Fruit fly (Drosophila melanogaster) whole organism, pupa: Measurements from ENCODE around the gene aralar1.
A peak's percentile ranks its signal among the peaks of the same experiment; 100 is the strongest.

ENCODE experiments used
- CG10348 ChIP-seq: fragments of 200-800 bp; sonication (Bioruptor generic); IDR thresholded peaks from 2 replicates; pipeline ENCODE4 v1.3.6; 2022; ENCODE audit warnings: missing biosample characterization, missing genetic modification characterization
- CG12605 ChIP-seq: fragments of 200-800 bp; sonication (Bioruptor generic); IDR thresholded peaks from 2 replicates; pipeline ENCODE4 v1.3.6; 2022; ENCODE audit warnings: missing biosample characterization, missing genetic modification characterization
- CG13204 ChIP-seq: fragments of 200-800 bp; sonication (Bioruptor generic); optimal IDR thresholded peaks from 2 replicates; lab custom pipeline; 2018; ENCODE audit warnings: missing biosample characterization, mild to moderate bottlenecking, missing genetic modification characterization, moderate library complexity
- CG14655 ChIP-seq: fragments of 200-800 bp; sonication (Bioruptor generic); optimal IDR thresholded peaks from 3 replicates; lab custom pipeline; 2017; ENCODE audit warnings: mild to moderate bottlenecking, missing biosample characterization, missing genetic modification reagents, missing genetic modification characterization
- CG15710 ChIP-seq: fragments of 200-800 bp; sonication (Bioruptor generic); optimal IDR thresholded peaks from 2 replicates; lab custom pipeline; 2018; ENCODE audit warnings: missing biosample characterization, mild to moderate bottlenecking, missing genetic modification characterization, moderate library complexity
- CG17806 ChIP-seq: fragments of 200-800 bp; sonication (Bioruptor generic); optimal IDR thresholded peaks from 2 replicates; lab custom pipeline; 2018; ENCODE audit warnings: missing biosample characterization, mild to moderate bottlenecking, missing genetic modification characterization, moderate library complexity
- CG32121 ChIP-seq: fragments of 200-800 bp; sonication (Bioruptor generic); IDR thresholded peaks from 2 replicates; pipeline ENCODE4 v1.3.6; 2022; ENCODE audit warnings: missing biosample characterization, missing genetic modification characterization
- CG34367 ChIP-seq: fragments of 200-800 bp; sonication (Bioruptor generic); optimal IDR thresholded peaks from 2 replicates; lab custom pipeline; 2018; ENCODE audit warnings: missing biosample characterization, mild to moderate bottlenecking, missing genetic modification characterization
- CG4496 ChIP-seq: fragments of 200-800 bp; sonication (Bioruptor generic); IDR thresholded peaks from 3 replicates; pipeline ENCODE4 v1.3.6; 2022; ENCODE audit warnings: missing biosample characterization, missing genetic modification characterization
- CG8159 ChIP-seq: fragments of 200-800 bp; sonication (Bioruptor generic); optimal IDR thresholded peaks from 3 replicates; lab custom pipeline; 2018; ENCODE audit warnings: missing biosample characterization, mild to moderate bottlenecking, missing genetic modification characterization, moderate library complexity
- CG8301 ChIP-seq: fragments of 200-800 bp; sonication (Bioruptor generic); optimal IDR thresholded peaks from 2 replicates; lab custom pipeline; 2018; ENCODE audit warnings: missing biosample characterization, mild to moderate bottlenecking, missing genetic modification characterization
- CG9948 ChIP-seq: fragments of 200-800 bp; sonication (Bioruptor generic); optimal IDR thresholded peaks from 2 replicates; lab custom pipeline; 2018; ENCODE audit warnings: missing biosample characterization, mild to moderate bottlenecking, missing genetic modification characterization, moderate library complexity
- D1 ChIP-seq: fragments of 200-800 bp; sonication (Bioruptor generic); optimal IDR thresholded peaks from 2 replicates; lab custom pipeline; 2018; ENCODE audit warnings: missing biosample characterization, mild to moderate bottlenecking, missing genetic modification characterization, moderate library complexity
- EcR ChIP-seq: fragments of 200-800 bp; sonication (Bioruptor generic); optimal IDR thresholded peaks from 3 replicates; lab custom pipeline; 2019; ENCODE audit warnings: missing biosample characterization, missing genetic modification characterization, mild to moderate bottlenecking, moderate library complexity, missing genetic modification reagents
- Ets98B ChIP-seq: fragments of 200-800 bp; sonication (Bioruptor generic); IDR thresholded peaks from 2 replicates; pipeline ENCODE4 v1.3.6; 2022; ENCODE audit warnings: missing biosample characterization, missing genetic modification characterization
- Pif1A ChIP-seq: fragments of 200-800 bp; sonication (Bioruptor generic); optimal IDR thresholded peaks from 3 replicates; lab custom pipeline; 2016; ENCODE audit warnings: missing biosample characterization, missing genetic modification characterization
- Pif1B ChIP-seq: fragments of 200-800 bp; sonication (Bioruptor generic); optimal IDR thresholded peaks from 3 replicates; lab custom pipeline; 2016; ENCODE audit warnings: missing biosample characterization, missing genetic modification characterization
- Snoo ChIP-seq: fragments of 200-800 bp; sonication (Bioruptor generic); optimal IDR thresholded peaks from 3 replicates; lab custom pipeline; 2017; ENCODE audit warnings: missing biosample characterization, mild to moderate bottlenecking, missing genetic modification characterization, inconsistent platforms
- fd96Ca ChIP-seq: fragments of 200-800 bp; sonication (Bioruptor generic); IDR thresholded peaks from 3 replicates; pipeline ENCODE4 v1.3.6; 2022; ENCODE audit warnings: missing biosample characterization, missing genetic modification characterization
- gl ChIP-seq: fragments of 200-800 bp; sonication (Bioruptor generic); optimal IDR thresholded peaks from 2 replicates; lab custom pipeline; 2018; ENCODE audit warnings: missing biosample characterization, mild to moderate bottlenecking, missing genetic modification characterization
- rn ChIP-seq: fragments of 200-800 bp; sonication (Bioruptor generic); IDR thresholded peaks from 2 replicates; pipeline ENCODE4 v1.3.6; 2022; ENCODE audit warnings: missing biosample characterization, missing genetic modification characterization

Gene aralar1

dm6 chr3R:30474667-30475213, 19.1 kb upstream of the aralar1 start:
- TF ChIP-seq Pif1A (GFP tag; lab: Kevin White, UChicago) (no peak), CG13204 (GFP tag; lab: Kevin White, UChicago) (no peak), Snoo (tag; lab: Kevin White, UChicago) (no peak), CG10348 (GFP tag; lab: Robert Waterston, UW) (no peak), CG8159 (tag; lab: Kevin White, UChicago) (no peak), CG17806 (no peak), fd96Ca (GFP tag; lab: Robert Waterston, UW) (no peak), gl (tag; lab: Kevin White, UChicago) (no peak), CG4496 (no peak), CG15710 (no peak), D1 (tag; lab: Kevin White, UChicago) (no peak), CG12605 (GFP tag; lab: Robert Waterston, UW) (no peak), CG32121 (GFP tag; lab: Robert Waterston, UW) (no peak), CG34367 (tag; lab: Kevin White, UChicago) (no peak), CG14655 (GFP tag; lab: Kevin White, UChicago) (no peak), CG8301 (no peak), Pif1B (GFP tag; lab: Kevin White, UChicago) (no peak), Ets98B (GFP tag; lab: Robert Waterston, UW) (no peak)

- TF ChIP-seq rn (GFP tag; lab: Robert Waterston, UW) (no peak), EcR (GFP tag; lab: Kevin White, UChicago) (peak; percentile 59), Snoo (tag; lab: Kevin White, UChicago) (no peak), CG32121 (GFP tag; lab: Robert Waterston, UW) (no peak)
These were observed 16.7 kb upstream of the aralar1 start for dm6 chr3R:30472331-30472730.

dm6 chr3R:30470690-30471089, 15.0 kb upstream of the aralar1 start:
- TF ChIP-seq CG4496: no peak
- TF ChIP-seq CG9948 (tag; lab: Kevin White, UChicago): no peak
- TF ChIP-seq rn (GFP tag; lab: Robert Waterston, UW): no peak
- TF ChIP-seq EcR (GFP tag; lab: Kevin White, UChicago): no peak
- no peak for TF ChIP-seq Ets98B (GFP tag; lab: Robert Waterston, UW)
- no peak for TF ChIP-seq gl (tag; lab: Kevin White, UChicago)
- TF ChIP-seq CG8301: no peak
- no peak for TF ChIP-seq CG13204 (GFP tag; lab: Kevin White, UChicago)
- no peak for TF ChIP-seq CG14655 (GFP tag; lab: Kevin White, UChicago)
- TF ChIP-seq CG10348 (GFP tag; lab: Robert Waterston, UW): no peak
- no peak for TF ChIP-seq Pif1A (GFP tag; lab: Kevin White, UChicago)
- TF ChIP-seq fd96Ca (GFP tag; lab: Robert Waterston, UW): no peak
- TF ChIP-seq Pif1B (GFP tag; lab: Kevin White, UChicago): no peak
- no peak for TF ChIP-seq CG34367 (tag; lab: Kevin White, UChicago)
- no peak for TF ChIP-seq CG17806
- no peak for TF ChIP-seq CG8159 (tag; lab: Kevin White, UChicago)

- TF ChIP-seq CG4496 (no peak), CG12605 (GFP tag; lab: Robert Waterston, UW) (no peak), Ets98B (GFP tag; lab: Robert Waterston, UW) (no peak), CG32121 (GFP tag; lab: Robert Waterston, UW) (no peak), CG17806 (no peak), CG8301 (no peak), Pif1A (GFP tag; lab: Kevin White, UChicago) (no peak), CG9948 (tag; lab: Kevin White, UChicago) (no peak), CG10348 (GFP tag; lab: Robert Waterston, UW) (no peak), CG8159 (tag; lab: Kevin White, UChicago) (no peak), EcR (GFP tag; lab: Kevin White, UChicago) (no peak), Snoo (tag; lab: Kevin White, UChicago) (no peak)
- TF ChIP-seq, all 21 proteins: peak for 0
These were observed 11.4 kb upstream of the aralar1 start for dm6 chr3R:30467062-30467461.

dm6 chr3R:30466515-30466914, 10.8 kb upstream of the aralar1 start:
- TF ChIP-seq CG4496: peak; percentile 14; the same call in 1 of the 3 replicates
- TF ChIP-seq fd96Ca (GFP tag; lab: Robert Waterston, UW): peak; percentile 38; the same call in 1 of the 3 replicates
- no peak for TF ChIP-seq Ets98B (GFP tag; lab: Robert Waterston, UW)

dm6 chr3R:30465775-30466494, 10.3 kb upstream of the aralar1 start, which contains the start of gene PH4alphaEFB:
Gene PH4alphaEFB (plus strand): TSS chr3R:30466050.
- TF ChIP-seq EcR (GFP tag; lab: Kevin White, UChicago) (peak; percentile 72), CG12605 (GFP tag; lab: Robert Waterston, UW) (peak; percentile 53; the same call in 1 of the 2 replicates), CG17806 (no peak), gl (tag; lab: Kevin White, UChicago) (peak; percentile 1)
- TF ChIP-seq, all 21 proteins: peak for 3
